Worm (Caenorhabditis elegans) whole organism, midembryonic: ENCODE results near the gene gei-6.

Experiments used
- T22C8.4 ChIP-seq: fragments of 200-800 bp; sonication (Bioruptor generic); IDR thresholded peaks from 2 replicates; pipeline ENCODE4 v1.3.6; 2022; ENCODE audit warnings: missing genetic modification characterization, missing compliant biosample characterization
- cog-1 ChIP-seq: sonication (generic microtip); optimal IDR thresholded peaks from 2 replicates; lab custom pipeline; 2016; ENCODE audit warnings: missing genetic modification characterization, missing compliant biosample characterization
- flt-1 ChIP-seq: fragments of 200-800 bp; sonication (Bioruptor generic); IDR thresholded peaks from 2 replicates; pipeline ENCODE4 v1.3.6; 2022; ENCODE audit warnings: missing genetic modification characterization, missing compliant biosample characterization
- klf-2 ChIP-seq: fragments of 200-800 bp; sonication (Bioruptor generic); conservative IDR thresholded peaks from 2 replicates; pipeline ENCODE4 v1.3.6; 2022; ENCODE audit warnings: missing genetic modification reagents, missing genetic modification characterization, missing compliant biosample characterization

DNA sequence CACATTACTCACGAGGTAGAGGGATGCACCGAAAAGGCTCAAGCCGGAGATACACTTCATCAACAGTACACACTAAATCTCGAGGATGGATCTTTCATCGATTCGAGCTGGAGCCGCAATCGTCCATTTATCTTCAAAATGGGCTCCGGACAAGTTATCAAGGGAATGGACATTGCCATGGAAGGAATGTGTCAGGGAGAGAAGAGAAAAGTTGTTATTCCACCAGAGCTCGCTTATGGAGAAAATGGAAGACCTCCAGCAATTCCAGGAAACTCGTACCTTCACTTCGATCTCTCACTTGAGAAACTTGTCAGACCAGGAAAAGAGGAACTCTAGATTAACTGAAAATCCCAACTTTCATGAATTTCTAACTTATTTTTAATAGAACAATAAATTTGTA is 4.8 kb downstream of the gei-6 start:
- TF ChIP-seq flt-1 (GFP tag; lab: Robert Waterston, UW) (no peak), cog-1 (no peak), T22C8.4 (GFP tag; lab: Robert Waterston, UW) (no peak), klf-2 (GFP tag; lab: Robert Waterston, UW) (no peak)
